Worm (Caenorhabditis elegans) whole organism, L3 larva: ENCODE data around the gene msra-1.

Experiments used
- R02D3.7 ChIP-seq: fragments of 150-350 bp; optimal IDR thresholded peaks from 2 replicates; lab custom pipeline; 2014; ENCODE audit warnings: missing biosample characterization, missing genetic modification characterization
- ZK546.5 ChIP-seq: sonication (generic microtip); optimal IDR thresholded peaks from 2 replicates; lab custom pipeline; 2017; ENCODE audit warnings: missing biosample characterization, missing genetic modification characterization
- aly-2 ChIP-seq: fragments of 150-350 bp; optimal IDR thresholded peaks from 2 replicates; lab custom pipeline; 2014; ENCODE audit warnings: missing biosample characterization, missing genetic modification characterization
- ceh-16 ChIP-seq: sonication (generic microtip); optimal IDR thresholded peaks from 2 replicates; lab custom pipeline; 2017; ENCODE audit warnings: missing biosample characterization, missing genetic modification characterization
- ceh-28 ChIP-seq: fragments of 150-350 bp; optimal IDR thresholded peaks from 2 replicates; lab custom pipeline; 2014; ENCODE audit warnings: missing biosample characterization, missing genetic modification reagents, missing genetic modification characterization
- ceh-82 ChIP-seq: fragments of 150-350 bp; optimal IDR thresholded peaks from 2 replicates; lab custom pipeline; 2014; ENCODE audit warnings: missing biosample characterization, missing genetic modification characterization
- egl-27 ChIP-seq: sonication (generic microtip); optimal IDR thresholded peaks from 4 replicates; lab custom pipeline; 2017; ENCODE audit warnings: missing biosample characterization, missing genetic modification reagents, missing genetic modification characterization
- egl-5 ChIP-seq: fragments of 150-350 bp; optimal IDR thresholded peaks from 2 replicates; lab custom pipeline; 2017; ENCODE audit warnings: missing biosample characterization, missing genetic modification reagents, missing genetic modification characterization, inconsistent platforms
- elt-2 ChIP-seq: sonication (generic microtip); optimal IDR thresholded peaks from 2 replicates; lab custom pipeline; 2016; ENCODE audit warnings: missing genetic modification reagents, mild to moderate bottlenecking, missing genetic modification characterization, missing compliant biosample characterization
- elt-3 ChIP-seq, 3 experiments: fragments of 150-350 bp in 1 of 3; sonication (generic microtip) in 2 of 3; optimal IDR thresholded peaks; 2 replicates in 2 of 3; 4 replicates in 1 of 3; lab custom pipeline; 2014 to 2017; ENCODE audit warnings: missing biosample characterization in 3 of 3, missing genetic modification characterization in 3 of 3
- eor-1 ChIP-seq, 2 experiments: fragments of 150-350 bp; optimal IDR thresholded peaks; 2 replicates each; lab custom pipeline; 2014 to 2018; ENCODE audit warnings: missing biosample characterization in 2 of 2, missing genetic modification characterization in 2 of 2
- fkh-2 ChIP-seq: fragments of 150-350 bp; optimal IDR thresholded peaks from 2 replicates; lab custom pipeline; 2014; ENCODE audit warnings: missing biosample characterization, missing genetic modification reagents, missing genetic modification characterization
- fos-1 ChIP-seq: fragments of 150-350 bp; optimal IDR thresholded peaks from 2 replicates; lab custom pipeline; 2014; ENCODE audit warnings: missing biosample characterization, missing genetic modification characterization
- jun-1 ChIP-seq: fragments of 150-350 bp; optimal IDR thresholded peaks from 2 replicates; lab custom pipeline; 2014; ENCODE audit warnings: missing biosample characterization, missing genetic modification reagents, missing genetic modification characterization
- lin-39 ChIP-seq: fragments of 150-350 bp; optimal IDR thresholded peaks from 2 replicates; lab custom pipeline; 2018; ENCODE audit warnings: missing biosample characterization, missing genetic modification reagents, missing genetic modification characterization
- mml-1 ChIP-seq: fragments of 150-350 bp; sonication (generic microtip); optimal IDR thresholded peaks from 3 replicates; lab custom pipeline; 2014; ENCODE audit warnings: missing biosample characterization, missing genetic modification characterization
- nfya-1 ChIP-seq: sonication (generic microtip); optimal IDR thresholded peaks from 2 replicates; lab custom pipeline; 2017; ENCODE audit warnings: missing genetic modification characterization, mild to moderate bottlenecking, missing compliant biosample characterization, antibody characterized with exemption, moderate library complexity; ENCODE audit not compliant: insufficient read depth
- nhr-11 ChIP-seq: fragments of 150-350 bp; optimal IDR thresholded peaks from 2 replicates; lab custom pipeline; 2014; ENCODE audit warnings: missing biosample characterization, missing genetic modification characterization
- nhr-12 ChIP-seq: fragments of 150-350 bp; optimal IDR thresholded peaks from 2 replicates; lab custom pipeline; 2014; ENCODE audit warnings: missing biosample characterization, missing genetic modification characterization
- nhr-23 ChIP-seq: fragments of 150-350 bp; optimal IDR thresholded peaks from 2 replicates; lab custom pipeline; 2014; ENCODE audit warnings: missing biosample characterization, missing genetic modification reagents, missing genetic modification characterization
- nhr-237 ChIP-seq: fragments of 150-350 bp; optimal IDR thresholded peaks from 2 replicates; lab custom pipeline; 2014; ENCODE audit warnings: missing biosample characterization, missing genetic modification characterization
- nhr-25 ChIP-seq: sonication (generic microtip); optimal IDR thresholded peaks from 2 replicates; lab custom pipeline; 2017; ENCODE audit warnings: missing biosample characterization, missing genetic modification characterization
- nhr-28 ChIP-seq: fragments of 150-350 bp; optimal IDR thresholded peaks from 2 replicates; lab custom pipeline; 2014; ENCODE audit warnings: missing biosample characterization, missing genetic modification characterization
- nhr-43 ChIP-seq: sonication (generic microtip); optimal IDR thresholded peaks from 2 replicates; lab custom pipeline; 2016; ENCODE audit warnings: mild to moderate bottlenecking, missing genetic modification characterization, missing compliant biosample characterization; ENCODE audit not compliant: poor library complexity, severe bottlenecking
- nhr-76 ChIP-seq: fragments of 150-350 bp; sonication (generic microtip); optimal IDR thresholded peaks from 5 replicates; lab custom pipeline; 2014; ENCODE audit warnings: missing biosample characterization, missing genetic modification characterization
- pha-4 ChIP-seq: fragments of 150-350 bp; optimal IDR thresholded peaks from 2 replicates; lab custom pipeline; 2014; ENCODE audit warnings: missing biosample characterization, missing genetic modification reagents, missing genetic modification characterization
- sea-2 ChIP-seq: fragments of 150-350 bp; sonication (generic microtip); optimal IDR thresholded peaks from 4 replicates; lab custom pipeline; 2014; ENCODE audit warnings: missing biosample characterization, missing genetic modification reagents, missing genetic modification characterization
- skn-1 ChIP-seq: fragments of 150-350 bp; optimal IDR thresholded peaks from 2 replicates; lab custom pipeline; 2014; ENCODE audit warnings: missing biosample characterization, missing genetic modification characterization
- snpc-4 ChIP-seq: fragments of 150-350 bp; optimal IDR thresholded peaks from 2 replicates; lab custom pipeline; 2014; ENCODE audit warnings: missing biosample characterization, missing genetic modification characterization
- unc-39 ChIP-seq: sonication (generic microtip); optimal IDR thresholded peaks from 4 replicates; lab custom pipeline; 2017; ENCODE audit warnings: missing biosample characterization, missing genetic modification characterization
- ztf-11 ChIP-seq: fragments of 150-350 bp; optimal IDR thresholded peaks from 2 replicates; lab custom pipeline; 2014; ENCODE audit warnings: missing biosample characterization, missing genetic modification characterization

msra-1 gene

DNA sequence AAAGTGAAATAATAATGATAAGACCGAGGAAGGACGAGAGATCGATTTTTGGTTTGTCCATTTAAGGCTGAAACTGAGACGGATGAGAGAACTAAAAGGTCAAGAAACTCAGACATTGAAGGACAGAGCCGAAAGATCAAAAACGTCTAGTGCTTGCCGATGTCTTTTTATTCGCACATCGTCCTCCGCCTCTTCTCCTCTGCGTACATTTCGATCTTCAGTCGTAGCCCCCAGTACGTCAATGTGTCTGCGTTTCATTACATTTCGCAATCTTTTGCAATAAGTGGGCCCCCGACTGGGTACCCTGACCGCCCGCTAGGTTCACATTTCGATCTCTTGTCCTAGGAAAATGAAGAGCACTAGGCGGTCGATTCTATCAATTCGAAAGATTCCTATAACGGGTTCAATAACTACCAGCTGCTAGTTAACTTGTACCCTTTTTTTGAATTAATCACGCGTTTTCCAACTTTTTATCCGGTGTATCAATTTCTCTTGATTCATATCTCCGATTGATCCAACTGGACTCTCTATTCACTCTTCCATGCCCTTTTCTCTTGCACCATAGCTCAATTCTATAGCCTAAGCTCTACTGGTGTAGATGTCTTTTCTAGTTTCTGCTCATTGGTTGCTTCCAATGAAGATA, 28.3 kb upstream of the msra-1 start (continued):
- no peak for TF ChIP-seq eor-1 (tag; optimal IDR thresholded peaks at IDR 0.05; lab: Kevin White, UChicago)
- peak; percentile 68 for TF ChIP-seq elt-2 (tag; lab: Kevin White, UChicago)
- TF ChIP-seq elt-3 (tag; optimal IDR thresholded peaks at IDR 0.05; lab: Kevin White, UChicago), result peak in 2 of 3 experiments; percentile 45
- TF ChIP-seq sea-2 (GFP tag; lab: Kevin White, UChicago), result no peak
- no peak for TF ChIP-seq fkh-2 (tag; lab: Kevin White, UChicago)
- peak; percentile 48 for TF ChIP-seq R02D3.7 (tag; lab: Kevin White, UChicago)
- TF ChIP-seq lin-39 (tag; lab: Kevin White, UChicago), result peak; percentile 63

- TF ChIP-seq nhr-25 (tag; lab: Kevin White, UChicago) (peak; percentile 23), nfya-1 (tag; lab: Kevin White, UChicago) (no peak), nhr-43 (tag; lab: Kevin White, UChicago) (peak; percentile 30), mml-1 (no peak), nhr-12 (tag; lab: Kevin White, UChicago) (no peak), egl-27 (tag; lab: Kevin White, UChicago) (no peak), nhr-23 (tag; lab: Kevin White, UChicago) (peak; percentile 15)
Measured at ce11 chrII:7390335-7390734, 26.5 kb upstream of the msra-1 start.

- TF ChIP-seq ceh-82, result no peak
- no peak for TF ChIP-seq ZK546.5 (tag; lab: Kevin White, UChicago)
- no peak for TF ChIP-seq pha-4 (tag; lab: Kevin White, UChicago)
- TF ChIP-seq R02D3.7 (tag; lab: Kevin White, UChicago), result no peak
- no peak for TF ChIP-seq nhr-237 (tag; lab: Kevin White, UChicago)
- no peak for TF ChIP-seq nhr-11 (tag; lab: Kevin White, UChicago)
- no peak for TF ChIP-seq fos-1 (tag; lab: Kevin White, UChicago)
- TF ChIP-seq ceh-16 (tag; lab: Kevin White, UChicago), result no peak
- TF ChIP-seq unc-39 (tag; lab: Kevin White, UChicago), result no peak
- no peak for TF ChIP-seq nhr-23 (tag; lab: Kevin White, UChicago)
- TF ChIP-seq skn-1 (tag; lab: Kevin White, UChicago), result no peak
- no peak for TF ChIP-seq jun-1 (tag; lab: Kevin White, UChicago)
- no peak for TF ChIP-seq nhr-76 (tag; lab: Kevin White, UChicago)
- no peak for TF ChIP-seq fkh-2 (tag; lab: Kevin White, UChicago)
- no peak for TF ChIP-seq ztf-11 (tag; lab: Kevin White, UChicago)
- TF ChIP-seq aly-2, result no peak
- TF ChIP-seq, all 47 proteins: peak for 0
Measured at ce11 chrII:7385442-7385841, 21.6 kb upstream of the msra-1 start, which contains the start of gene sre-3. Gene sre-3 (plus strand): TSS chrII:7385742.

ce11 chrII:7381947-7382346, 18.1 kb upstream of the msra-1 start:
- no peak for TF ChIP-seq R02D3.7 (tag; lab: Kevin White, UChicago)
- TF ChIP-seq nhr-23 (tag; lab: Kevin White, UChicago), result no peak
- no peak for TF ChIP-seq elt-3 (tag; optimal IDR thresholded peaks at IDR 0.05; lab: Kevin White, UChicago)
- TF ChIP-seq elt-2 (tag; lab: Kevin White, UChicago), result peak; percentile 66
- no peak for TF ChIP-seq ceh-28 (tag; lab: Kevin White, UChicago)
- no peak for TF ChIP-seq egl-5 (tag; lab: Kevin White, UChicago)
- no peak for TF ChIP-seq nhr-28 (tag; lab: Kevin White, UChicago)
- no peak for TF ChIP-seq ZK546.5 (tag; lab: Kevin White, UChicago)
- peak; percentile 55 for TF ChIP-seq pha-4 (tag; lab: Kevin White, UChicago)

DNA sequence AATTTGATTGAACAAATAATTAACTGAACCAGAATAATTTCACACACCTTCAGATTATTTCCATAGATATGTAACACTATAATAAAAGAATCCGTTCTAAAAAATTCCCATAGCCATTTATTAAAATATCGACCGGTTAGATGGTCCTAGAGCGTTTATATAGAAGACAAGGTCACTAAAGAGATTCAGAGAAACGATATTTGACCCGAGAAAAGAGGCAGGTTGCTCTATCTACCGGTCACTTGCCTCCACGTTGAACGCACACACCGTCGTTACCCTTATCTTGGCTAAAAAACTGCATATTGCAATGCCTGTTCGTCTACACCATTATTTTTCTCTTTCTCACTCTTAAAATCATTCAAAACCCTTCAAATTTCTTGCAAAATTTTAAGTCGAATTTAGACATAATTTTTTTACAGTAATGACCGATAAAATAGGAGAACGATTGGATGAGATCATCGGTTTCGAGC, 17.3 kb upstream of the msra-1 start, which contains the start of gene C07D10.5:
C07D10.5 (plus strand) TSS at position 420 of the 470 bp plus-strand sequence.
- TF ChIP-seq R02D3.7 (tag; lab: Kevin White, UChicago) (no peak), ztf-11 (tag; lab: Kevin White, UChicago) (no peak), snpc-4 (tag; lab: Kevin White, UChicago) (no peak), ceh-28 (tag; lab: Kevin White, UChicago) (no peak), nhr-25 (tag; lab: Kevin White, UChicago) (no peak)
